Fruit fly (Drosophila melanogaster) whole organism, pupa: Measurements from ENCODE around the gene Osi18.

Experiments
- CG10348 ChIP-seq: fragments of 200-800 bp; sonication (Bioruptor generic); IDR thresholded peaks from 2 replicates; pipeline ENCODE4 v1.3.6; 2022; ENCODE audit warnings: missing biosample characterization, missing genetic modification characterization
- CG12605 ChIP-seq: fragments of 200-800 bp; sonication (Bioruptor generic); IDR thresholded peaks from 2 replicates; pipeline ENCODE4 v1.3.6; 2022; ENCODE audit warnings: missing biosample characterization, missing genetic modification characterization
- CG13204 ChIP-seq: fragments of 200-800 bp; sonication (Bioruptor generic); optimal IDR thresholded peaks from 2 replicates; lab custom pipeline; 2018; ENCODE audit warnings: missing biosample characterization, mild to moderate bottlenecking, missing genetic modification characterization, moderate library complexity
- CG14655 ChIP-seq: fragments of 200-800 bp; sonication (Bioruptor generic); optimal IDR thresholded peaks from 3 replicates; lab custom pipeline; 2017; ENCODE audit warnings: mild to moderate bottlenecking, missing biosample characterization, missing genetic modification reagents, missing genetic modification characterization
- CG15710 ChIP-seq: fragments of 200-800 bp; sonication (Bioruptor generic); optimal IDR thresholded peaks from 2 replicates; lab custom pipeline; 2018; ENCODE audit warnings: missing biosample characterization, mild to moderate bottlenecking, missing genetic modification characterization, moderate library complexity
- CG17806 ChIP-seq: fragments of 200-800 bp; sonication (Bioruptor generic); optimal IDR thresholded peaks from 2 replicates; lab custom pipeline; 2018; ENCODE audit warnings: missing biosample characterization, mild to moderate bottlenecking, missing genetic modification characterization, moderate library complexity
- CG32121 ChIP-seq: fragments of 200-800 bp; sonication (Bioruptor generic); IDR thresholded peaks from 2 replicates; pipeline ENCODE4 v1.3.6; 2022; ENCODE audit warnings: missing biosample characterization, missing genetic modification characterization
- CG34367 ChIP-seq: fragments of 200-800 bp; sonication (Bioruptor generic); optimal IDR thresholded peaks from 2 replicates; lab custom pipeline; 2018; ENCODE audit warnings: missing biosample characterization, mild to moderate bottlenecking, missing genetic modification characterization
- CG4496 ChIP-seq: fragments of 200-800 bp; sonication (Bioruptor generic); IDR thresholded peaks from 3 replicates; pipeline ENCODE4 v1.3.6; 2022; ENCODE audit warnings: missing biosample characterization, missing genetic modification characterization
- CG8159 ChIP-seq: fragments of 200-800 bp; sonication (Bioruptor generic); optimal IDR thresholded peaks from 3 replicates; lab custom pipeline; 2018; ENCODE audit warnings: missing biosample characterization, mild to moderate bottlenecking, missing genetic modification characterization, moderate library complexity
- CG8301 ChIP-seq: fragments of 200-800 bp; sonication (Bioruptor generic); optimal IDR thresholded peaks from 2 replicates; lab custom pipeline; 2018; ENCODE audit warnings: missing biosample characterization, mild to moderate bottlenecking, missing genetic modification characterization
- CG9948 ChIP-seq: fragments of 200-800 bp; sonication (Bioruptor generic); optimal IDR thresholded peaks from 2 replicates; lab custom pipeline; 2018; ENCODE audit warnings: missing biosample characterization, mild to moderate bottlenecking, missing genetic modification characterization, moderate library complexity
- D1 ChIP-seq: fragments of 200-800 bp; sonication (Bioruptor generic); optimal IDR thresholded peaks from 2 replicates; lab custom pipeline; 2018; ENCODE audit warnings: missing biosample characterization, mild to moderate bottlenecking, missing genetic modification characterization, moderate library complexity
- EcR ChIP-seq: fragments of 200-800 bp; sonication (Bioruptor generic); optimal IDR thresholded peaks from 3 replicates; lab custom pipeline; 2019; ENCODE audit warnings: missing biosample characterization, missing genetic modification characterization, mild to moderate bottlenecking, moderate library complexity, missing genetic modification reagents
- Ets98B ChIP-seq: fragments of 200-800 bp; sonication (Bioruptor generic); IDR thresholded peaks from 2 replicates; pipeline ENCODE4 v1.3.6; 2022; ENCODE audit warnings: missing biosample characterization, missing genetic modification characterization
- Pif1A ChIP-seq: fragments of 200-800 bp; sonication (Bioruptor generic); optimal IDR thresholded peaks from 3 replicates; lab custom pipeline; 2016; ENCODE audit warnings: missing biosample characterization, missing genetic modification characterization
- Pif1B ChIP-seq: fragments of 200-800 bp; sonication (Bioruptor generic); optimal IDR thresholded peaks from 3 replicates; lab custom pipeline; 2016; ENCODE audit warnings: missing biosample characterization, missing genetic modification characterization
- Snoo ChIP-seq: fragments of 200-800 bp; sonication (Bioruptor generic); optimal IDR thresholded peaks from 3 replicates; lab custom pipeline; 2017; ENCODE audit warnings: missing biosample characterization, mild to moderate bottlenecking, missing genetic modification characterization, inconsistent platforms
- fd96Ca ChIP-seq: fragments of 200-800 bp; sonication (Bioruptor generic); IDR thresholded peaks from 3 replicates; pipeline ENCODE4 v1.3.6; 2022; ENCODE audit warnings: missing biosample characterization, missing genetic modification characterization
- gl ChIP-seq: fragments of 200-800 bp; sonication (Bioruptor generic); optimal IDR thresholded peaks from 2 replicates; lab custom pipeline; 2018; ENCODE audit warnings: missing biosample characterization, mild to moderate bottlenecking, missing genetic modification characterization
- rn ChIP-seq: fragments of 200-800 bp; sonication (Bioruptor generic); IDR thresholded peaks from 2 replicates; pipeline ENCODE4 v1.3.6; 2022; ENCODE audit warnings: missing biosample characterization, missing genetic modification characterization

The Osi18 gene

DNA sequence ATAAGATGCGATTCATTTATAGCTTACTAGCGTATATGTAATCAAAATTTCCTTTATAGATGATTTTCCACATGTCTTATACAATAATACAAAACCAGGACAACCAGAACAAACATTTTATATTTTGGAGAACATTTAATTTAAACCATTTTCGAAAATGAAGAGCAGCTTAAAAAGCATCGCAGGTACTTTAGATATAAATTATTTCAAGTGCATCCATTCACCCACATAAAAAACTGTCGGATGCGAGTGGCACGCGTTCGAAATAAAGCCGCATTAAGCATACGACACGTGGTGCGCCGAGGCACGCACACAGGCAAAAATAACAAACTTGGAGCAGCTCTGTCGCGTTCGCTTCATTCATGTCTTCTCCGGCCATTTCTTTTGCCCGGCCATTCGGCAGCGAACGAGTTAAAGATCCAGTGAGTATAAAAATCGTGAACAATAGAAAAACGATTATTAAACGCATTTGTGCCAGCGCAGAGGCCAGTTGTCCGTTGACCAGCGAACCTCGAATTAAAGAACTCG, 4.9 kb downstream of the Osi18 start, which contains the start of gene Osi19:
Gene Osi19 (plus strand): TSS at position 457 of the 528 bp plus-strand sequence.
- no peak for TF ChIP-seq Ets98B (GFP tag; lab: Robert Waterston, UW)
- TF ChIP-seq Pif1B (GFP tag; lab: Kevin White, UChicago), result no peak
- TF ChIP-seq D1 (tag; lab: Kevin White, UChicago), result peak; percentile 63
- TF ChIP-seq, all 21 proteins: peak for 1

DNA sequence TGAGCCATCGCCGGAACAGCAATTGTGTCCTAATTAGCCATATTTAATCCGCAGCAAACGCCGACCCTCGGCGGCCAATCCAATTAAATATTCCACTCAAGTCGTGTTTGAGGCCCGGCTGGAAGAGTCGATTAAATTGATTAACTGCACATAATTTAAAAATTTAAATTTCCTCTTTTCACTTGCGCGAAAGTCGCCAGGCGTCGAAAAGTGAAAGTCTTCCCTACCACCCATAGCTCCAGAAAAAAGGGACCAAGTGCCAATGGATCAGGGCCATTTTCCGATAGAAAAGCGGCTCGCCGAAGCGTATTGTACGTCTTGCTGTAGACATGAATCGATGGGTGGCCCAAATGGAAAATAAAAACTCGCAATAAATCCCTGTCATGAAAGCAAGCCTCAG, 7.3 kb downstream of the Osi18 start:
- TF ChIP-seq CG10348 (GFP tag; lab: Robert Waterston, UW) (no peak), rn (no peak), CG8301 (tag; lab: Kevin White, UChicago) (no peak), D1 (tag; lab: Kevin White, UChicago) (no peak), Ets98B (GFP tag; lab: Robert Waterston, UW) (no peak), Snoo (tag; lab: Kevin White, UChicago) (no peak), CG13204 (GFP tag; lab: Kevin White, UChicago) (no peak), CG9948 (no peak), EcR (GFP tag; lab: Kevin White, UChicago) (no peak), CG17806 (tag; lab: Kevin White, UChicago) (no peak), CG8159 (tag; lab: Kevin White, UChicago) (no peak)

DNA sequence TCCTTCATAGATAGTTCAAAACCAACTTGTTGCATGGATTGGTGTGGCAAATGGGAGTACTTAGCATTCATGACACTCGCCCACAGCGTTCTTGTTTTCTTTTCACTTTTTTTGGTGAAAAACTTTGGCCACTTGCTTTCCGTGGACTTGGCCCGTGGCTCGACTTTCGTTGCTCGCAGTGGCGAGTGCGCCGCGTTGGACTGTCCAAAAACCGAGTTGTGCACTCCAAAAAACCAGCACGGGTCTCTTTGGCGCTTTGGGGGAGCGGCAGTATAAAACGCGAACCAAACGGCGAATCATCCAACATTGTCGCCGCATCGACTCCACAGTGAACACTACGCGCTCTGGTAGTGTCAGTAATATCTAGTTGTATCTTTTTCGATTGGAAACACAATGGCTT, 9.7 kb downstream of the Osi18 start, which contains the start of gene Osi20:
Gene Osi20 (plus strand): TSS at position 301 of the 400 bp plus-strand sequence.
- TF ChIP-seq CG13204 (GFP tag; lab: Kevin White, UChicago) (no peak), EcR (GFP tag; lab: Kevin White, UChicago) (no peak)
- TF ChIP-seq, all 21 proteins: peak for 0

DNA sequence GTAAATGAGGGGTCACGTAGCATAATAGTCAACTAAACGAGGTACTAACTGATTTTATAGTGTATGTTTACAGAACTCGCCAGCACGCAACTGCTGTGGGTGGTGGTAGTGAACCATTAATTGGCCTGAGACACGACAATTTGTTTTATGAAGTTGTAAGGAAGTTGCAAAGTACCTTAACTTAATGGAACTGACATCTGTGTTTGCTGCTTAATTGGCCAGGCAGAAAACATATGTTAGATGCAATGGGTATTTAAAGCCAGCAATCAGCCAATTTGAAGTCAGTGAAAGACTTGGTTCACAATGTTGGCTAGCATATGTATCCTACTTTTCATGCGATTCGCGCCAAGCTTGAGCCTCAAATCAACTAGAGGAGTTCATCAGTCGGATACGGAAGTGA, 11.6 kb downstream of the Osi18 start, which contains the start of gene CG17917:
Gene CG17917 (plus strand): TSS at position 301 of the 400 bp plus-strand sequence.
- TF ChIP-seq CG13204 (GFP tag; lab: Kevin White, UChicago), result no peak
- TF ChIP-seq fd96Ca (GFP tag; lab: Robert Waterston, UW), result no peak
- TF ChIP-seq Snoo (tag; lab: Kevin White, UChicago), result no peak
- no peak for TF ChIP-seq CG32121 (GFP tag; lab: Robert Waterston, UW)
- no peak for TF ChIP-seq rn
- no peak for TF ChIP-seq CG9948

DNA sequence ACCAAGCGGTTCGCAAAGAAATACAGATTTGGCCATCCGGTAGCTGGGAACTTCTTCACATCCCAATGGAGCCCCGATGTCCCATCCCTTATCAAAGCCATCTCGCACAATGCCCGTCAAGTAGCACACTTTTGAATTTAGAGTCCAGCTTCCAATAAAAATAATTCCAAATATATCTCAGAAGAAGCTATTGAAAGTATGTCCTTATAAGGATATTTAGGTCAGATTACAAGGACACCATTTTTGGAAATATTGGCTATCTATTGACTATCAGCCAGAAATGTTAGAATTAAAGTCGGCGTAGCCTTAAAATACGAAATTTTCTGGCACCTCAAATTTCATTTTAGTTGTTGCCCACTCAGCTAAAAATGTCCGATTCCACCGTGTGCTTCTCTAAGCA, 12.7 kb downstream of the Osi18 start, which contains the start of gene CG10298:
Gene CG10298 (plus strand): TSS at position 301 of the 400 bp plus-strand sequence.
- TF ChIP-seq Pif1B (GFP tag; lab: Kevin White, UChicago) (no peak), gl (tag; lab: Kevin White, UChicago) (no peak), Pif1A (GFP tag; lab: Kevin White, UChicago) (no peak), Snoo (tag; lab: Kevin White, UChicago) (no peak), CG9948 (no peak), CG17806 (tag; lab: Kevin White, UChicago) (no peak), CG34367 (tag; lab: Kevin White, UChicago) (no peak), Ets98B (GFP tag; lab: Robert Waterston, UW) (no peak), CG15710 (tag; lab: Kevin White, UChicago) (no peak)

DNA sequence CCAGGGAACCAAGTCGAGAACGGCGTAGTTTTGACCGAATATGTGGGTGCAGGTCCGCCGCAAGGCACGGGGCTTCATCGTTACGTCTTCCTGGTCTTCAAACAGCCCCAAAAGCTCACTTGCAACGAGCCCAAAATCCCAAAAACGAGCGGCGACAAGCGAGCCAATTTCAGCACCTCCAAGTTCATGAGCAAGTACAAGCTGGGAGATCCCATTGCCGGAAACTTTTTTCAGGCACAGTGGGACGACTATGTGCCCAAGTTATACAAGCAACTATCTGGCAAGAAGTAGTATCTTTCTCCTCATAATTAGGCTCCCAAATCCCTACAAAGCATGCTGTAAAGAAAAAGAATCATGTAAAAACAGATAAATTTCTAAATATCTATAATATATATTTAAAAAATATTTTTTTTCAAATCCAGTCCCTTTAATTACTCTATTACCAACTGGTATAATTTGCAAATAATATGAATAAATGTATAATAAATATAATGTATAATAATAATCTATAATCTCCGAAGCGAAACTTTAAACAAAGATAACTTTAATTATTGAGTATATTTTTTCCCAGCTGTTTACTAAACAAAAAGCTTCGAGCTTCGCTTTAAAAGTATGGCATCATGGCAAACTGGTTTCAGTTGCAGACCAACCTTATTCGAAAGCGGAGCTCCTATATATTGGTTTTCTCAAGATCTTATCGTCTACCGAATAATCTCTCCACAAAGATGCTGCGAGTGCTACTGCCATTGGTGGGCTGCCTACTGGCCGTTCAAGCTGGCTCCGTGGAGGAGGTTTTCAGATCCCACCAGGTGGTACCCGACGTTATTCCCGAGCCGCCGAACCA, 13.6 kb downstream of the Osi18 start, which contains the start of gene CG17919:
Gene CG17919 (plus strand): TSS at position 634 of the 844 bp plus-strand sequence.
- TF ChIP-seq CG8159 (tag; lab: Kevin White, UChicago) (peak; percentile 8), CG9948 (no peak), Ets98B (GFP tag; lab: Robert Waterston, UW) (peak; percentile 6; the same call in 1 of the 2 replicates), CG12605 (GFP tag; lab: Robert Waterston, UW) (no peak), CG32121 (GFP tag; lab: Robert Waterston, UW) (0 out of 2 replicates have a peak, but pooled peaks have one; percentile 12), Pif1A (GFP tag; lab: Kevin White, UChicago) (peak; percentile 12), fd96Ca (GFP tag; lab: Robert Waterston, UW) (peak; percentile 34; the same call in 1 of the 3 replicates), CG14655 (GFP tag; lab: Kevin White, UChicago) (no peak), Pif1B (GFP tag; lab: Kevin White, UChicago) (peak; percentile 26), D1 (tag; lab: Kevin White, UChicago) (peak; percentile 11)
- TF ChIP-seq, all 21 proteins: peak for 7

DNA sequence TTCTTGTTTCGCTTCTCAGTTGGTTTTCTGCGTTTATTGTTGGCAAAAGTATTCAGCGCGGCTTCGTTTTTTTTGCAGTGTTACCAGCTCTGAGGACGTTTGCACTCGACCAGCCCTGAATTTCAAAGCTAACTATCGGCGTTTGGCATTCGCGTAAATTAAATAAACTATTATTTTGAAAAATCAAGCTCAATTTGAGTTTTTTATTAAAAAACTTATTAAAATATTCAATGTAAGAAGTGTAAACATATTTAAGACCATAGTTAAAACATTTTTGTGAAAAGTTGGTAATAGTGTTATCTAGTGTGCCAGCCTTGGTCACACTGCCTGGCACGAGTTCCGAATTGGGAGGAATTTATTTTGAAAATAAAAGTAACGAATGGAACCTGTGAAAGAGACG, 15.8 kb downstream of the Osi18 start, which contains the start of the genes SmD2 and CG18048:
Gene SmD2 (minus strand): TSS at position 98 of the 400 bp plus-strand sequence.
Gene CG18048 (plus strand): TSS at position 298 of the 400 bp plus-strand sequence.
- TF ChIP-seq rn (no peak), CG14655 (GFP tag; lab: Kevin White, UChicago) (no peak), gl (tag; lab: Kevin White, UChicago) (no peak), CG4496 (GFP tag; lab: Robert Waterston, UW) (no peak), CG9948 (no peak), CG8301 (tag; lab: Kevin White, UChicago) (no peak), CG17806 (tag; lab: Kevin White, UChicago) (no peak), EcR (GFP tag; lab: Kevin White, UChicago) (no peak), Snoo (tag; lab: Kevin White, UChicago) (no peak), CG34367 (tag; lab: Kevin White, UChicago) (no peak), CG13204 (GFP tag; lab: Kevin White, UChicago) (no peak), CG12605 (GFP tag; lab: Robert Waterston, UW) (no peak), D1 (tag; lab: Kevin White, UChicago) (no peak), CG15710 (tag; lab: Kevin White, UChicago) (no peak), CG10348 (GFP tag; lab: Robert Waterston, UW) (no peak), Ets98B (GFP tag; lab: Robert Waterston, UW) (no peak), Pif1A (GFP tag; lab: Kevin White, UChicago) (no peak), fd96Ca (GFP tag; lab: Robert Waterston, UW) (no peak), Pif1B (GFP tag; lab: Kevin White, UChicago) (no peak), CG8159 (tag; lab: Kevin White, UChicago) (no peak)
